Worm (Caenorhabditis elegans) whole organism, L1 larva: Measurements from ENCODE around the gene sumv-2.

Experiments
- C04F5.9 ChIP-seq: sonication (generic microtip); optimal IDR thresholded peaks from 2 replicates; lab custom pipeline; 2016; ENCODE audit warnings: missing genetic modification characterization, missing compliant biosample characterization
- Y116A8C.19 ChIP-seq: sonication (generic microtip); optimal IDR thresholded peaks from 2 replicates; lab custom pipeline; 2016; ENCODE audit warnings: missing compliant biosample characterization, missing genetic modification characterization, borderline replicate concordance
- aha-1 ChIP-seq: fragments of 150-350 bp; optimal IDR thresholded peaks from 2 replicates; lab custom pipeline; 2014; ENCODE audit warnings: missing biosample characterization, missing genetic modification characterization
- alr-1 ChIP-seq: fragments of 200-800 bp; sonication (Bioruptor generic); optimal IDR thresholded peaks from 2 replicates; lab custom pipeline; 2018; ENCODE audit warnings: borderline replicate concordance, mild to moderate bottlenecking, missing genetic modification characterization, missing compliant biosample characterization
- ama-1 ChIP-seq: fragments of 150-350 bp; optimal IDR thresholded peaks from 2 replicates; lab custom pipeline; 2014
- ceh-63 ChIP-seq: fragments of 200-800 bp; sonication (Bioruptor generic); optimal IDR thresholded peaks from 2 replicates; lab custom pipeline; 2018; ENCODE audit warnings: mild to moderate bottlenecking, missing genetic modification characterization, missing compliant biosample characterization
- ceh-8 ChIP-seq: fragments of 200-800 bp; sonication (Bioruptor generic); optimal IDR thresholded peaks from 2 replicates; lab custom pipeline; 2018; ENCODE audit warnings: mild to moderate bottlenecking, missing genetic modification characterization, moderate library complexity, missing compliant biosample characterization
- ceh-88 ChIP-seq: fragments of 200-800 bp; sonication (Bioruptor generic); IDR thresholded peaks from 2 replicates; pipeline ENCODE4 v1.3.6; 2022; ENCODE audit warnings: missing genetic modification characterization, missing compliant biosample characterization
- ceh-90 ChIP-seq: sonication (generic microtip); optimal IDR thresholded peaks from 2 replicates; lab custom pipeline; 2016; ENCODE audit warnings: missing genetic modification characterization, missing compliant biosample characterization
- ces-1 ChIP-seq: fragments of 150-350 bp; optimal IDR thresholded peaks from 2 replicates; lab custom pipeline; 2014; ENCODE audit warnings: missing biosample characterization, missing genetic modification reagents, missing genetic modification characterization
- dsc-1 ChIP-seq: sonication (generic microtip); optimal IDR thresholded peaks from 2 replicates; lab custom pipeline; 2016; ENCODE audit warnings: mild to moderate bottlenecking, missing genetic modification characterization, missing compliant biosample characterization
- efl-3 ChIP-seq: fragments of 200-800 bp; sonication (Bioruptor generic); optimal IDR thresholded peaks from 2 replicates; lab custom pipeline; 2018; ENCODE audit warnings: mild to moderate bottlenecking, missing genetic modification characterization, missing compliant biosample characterization
- egl-13 ChIP-seq: sonication (generic microtip); optimal IDR thresholded peaks from 2 replicates; lab custom pipeline; 2016; ENCODE audit warnings: missing genotype, missing genetic modification reagents, missing genetic modification characterization, missing compliant biosample characterization
- fkh-10 ChIP-seq: sonication (generic microtip); optimal IDR thresholded peaks from 2 replicates; lab custom pipeline; 2017; ENCODE audit warnings: missing biosample characterization, missing genetic modification reagents, missing genetic modification characterization
- fos-1 ChIP-seq: fragments of 150-350 bp; optimal IDR thresholded peaks from 2 replicates; lab custom pipeline; 2014; ENCODE audit warnings: missing biosample characterization, missing genetic modification characterization
- hlh-17 ChIP-seq: fragments of 200-800 bp; sonication (Bioruptor generic); optimal IDR thresholded peaks from 2 replicates; lab custom pipeline; 2018; ENCODE audit warnings: missing genetic modification characterization, mild to moderate bottlenecking, missing compliant biosample characterization, moderate library complexity, borderline replicate concordance
- hpl-2 ChIP-seq: fragments of 150-350 bp; optimal IDR thresholded peaks from 2 replicates; lab custom pipeline; 2014; ENCODE audit warnings: missing biosample characterization, missing genetic modification reagents, missing genetic modification characterization
- lin-13 ChIP-seq: fragments of 150-350 bp; optimal IDR thresholded peaks from 2 replicates; lab custom pipeline; 2014; ENCODE audit warnings: missing biosample characterization, missing genetic modification reagents, missing genetic modification characterization
- lin-35 ChIP-seq, 2 experiments: fragments of 150-350 bp; optimal IDR thresholded peaks; 2 replicates each; lab custom pipeline; 2014; ENCODE audit warnings: missing biosample characterization in 2 of 2, missing genetic modification characterization in 2 of 2, missing genetic modification reagents in 2 of 2
- lsy-2 ChIP-seq, 2 experiments: fragments of 150-350 bp; optimal IDR thresholded peaks; 2 replicates each; lab custom pipeline; 2014; ENCODE audit warnings: missing biosample characterization in 2 of 2, missing genetic modification characterization in 2 of 2
- mab-9 ChIP-seq: fragments of 200-800 bp; sonication (Bioruptor generic); IDR thresholded peaks from 2 replicates; pipeline ENCODE4 v1.3.6; 2022; ENCODE audit warnings: missing genetic modification reagents, missing genetic modification characterization, missing compliant biosample characterization
- mep-1 ChIP-seq: fragments of 150-350 bp; optimal IDR thresholded peaks from 2 replicates; lab custom pipeline; 2014; ENCODE audit warnings: missing biosample characterization, missing genetic modification characterization
- nhr-11 ChIP-seq: fragments of 150-350 bp; optimal IDR thresholded peaks from 2 replicates; lab custom pipeline; 2014; ENCODE audit warnings: missing biosample characterization, missing genetic modification characterization
- nhr-20 ChIP-seq: sonication (generic microtip); optimal IDR thresholded peaks from 2 replicates; lab custom pipeline; 2016; ENCODE audit warnings: mild to moderate bottlenecking, missing genetic modification characterization, missing compliant biosample characterization
- nhr-28 ChIP-seq: fragments of 150-350 bp; optimal IDR thresholded peaks from 2 replicates; lab custom pipeline; 2014; ENCODE audit warnings: missing biosample characterization, missing genetic modification characterization
- nhr-47 ChIP-seq: sonication (generic microtip); optimal IDR thresholded peaks from 2 replicates; lab custom pipeline; 2016; ENCODE audit warnings: mild to moderate bottlenecking, missing genetic modification characterization, moderate library complexity, missing compliant biosample characterization
- nhr-71 ChIP-seq: sonication (generic microtip); optimal IDR thresholded peaks from 2 replicates; lab custom pipeline; 2016; ENCODE audit warnings: mild to moderate bottlenecking, missing genetic modification characterization, moderate library complexity, missing compliant biosample characterization
- nhr-76 ChIP-seq: sonication (generic microtip); optimal IDR thresholded peaks from 2 replicates; lab custom pipeline; 2017; ENCODE audit warnings: missing biosample characterization, missing genetic modification characterization
- nhr-77 ChIP-seq: fragments of 150-350 bp; optimal IDR thresholded peaks from 2 replicates; lab custom pipeline; 2014; ENCODE audit warnings: missing biosample characterization, missing genetic modification characterization
- pag-3 ChIP-seq: sonication (generic microtip); optimal IDR thresholded peaks from 2 replicates; lab custom pipeline; 2017; ENCODE audit warnings: missing genetic modification characterization, mild to moderate bottlenecking, missing compliant biosample characterization, antibody characterized with exemption, borderline replicate concordance; ENCODE audit not compliant: insufficient read depth
- pax-3 ChIP-seq: fragments of 200-800 bp; sonication (Bioruptor generic); optimal IDR thresholded peaks from 2 replicates; lab custom pipeline; 2018; ENCODE audit warnings: mild to moderate bottlenecking, missing genetic modification characterization, moderate library complexity, missing compliant biosample characterization
- pqm-1 ChIP-seq: sonication (generic microtip); optimal IDR thresholded peaks from 3 replicates; lab custom pipeline; 2017; ENCODE audit warnings: missing biosample characterization, missing genetic modification characterization
- rnt-1 ChIP-seq: sonication (generic microtip); optimal IDR thresholded peaks from 2 replicates; lab custom pipeline; 2016; ENCODE audit warnings: mild to moderate bottlenecking, missing genetic modification characterization, moderate library complexity, missing compliant biosample characterization
- snpc-4 ChIP-seq: fragments of 150-350 bp; optimal IDR thresholded peaks from 2 replicates; lab custom pipeline; 2014; ENCODE audit warnings: missing biosample characterization, missing genetic modification characterization
- sox-4 ChIP-seq: sonication (generic microtip); optimal IDR thresholded peaks from 2 replicates; lab custom pipeline; 2016; ENCODE audit warnings: missing genetic modification characterization, missing compliant biosample characterization
- swsn-7 ChIP-seq: sonication (generic microtip); optimal IDR thresholded peaks from 2 replicates; lab custom pipeline; 2016; ENCODE audit warnings: missing genetic modification characterization, missing compliant biosample characterization
- tbx-2 ChIP-seq: sonication (generic microtip); optimal IDR thresholded peaks from 2 replicates; lab custom pipeline; 2016; ENCODE audit warnings: missing genetic modification characterization, missing compliant biosample characterization
- tlp-1 ChIP-seq: fragments of 150-350 bp; optimal IDR thresholded peaks from 2 replicates; lab custom pipeline; 2014; ENCODE audit warnings: missing biosample characterization, missing genetic modification characterization
- unc-130 ChIP-seq: fragments of 150-350 bp; optimal IDR thresholded peaks from 2 replicates; lab custom pipeline; 2017; ENCODE audit warnings: missing biosample characterization, missing genetic modification characterization, inconsistent platforms
- unc-62 ChIP-seq: fragments of 150-350 bp; optimal IDR thresholded peaks from 2 replicates; lab custom pipeline; 2014; ENCODE audit warnings: missing biosample characterization, missing genetic modification reagents, missing genetic modification characterization
- unc-86 ChIP-seq: sonication (generic microtip); optimal IDR thresholded peaks from 2 replicates; lab custom pipeline; 2016; ENCODE audit warnings: missing genetic modification characterization, missing compliant biosample characterization
- vab-15 ChIP-seq: sonication (generic microtip); optimal IDR thresholded peaks from 2 replicates; lab custom pipeline; 2017; ENCODE audit warnings: missing genotype, mild to moderate bottlenecking, missing genetic modification characterization, missing compliant biosample characterization
- xbp-1 ChIP-seq: sonication (generic microtip); optimal IDR thresholded peaks from 2 replicates; lab custom pipeline; 2016; ENCODE audit warnings: missing genetic modification characterization, missing compliant biosample characterization
- zag-1 ChIP-seq: fragments of 150-350 bp; optimal IDR thresholded peaks from 2 replicates; lab custom pipeline; 2014; ENCODE audit warnings: missing biosample characterization, missing genetic modification characterization
- zip-4 ChIP-seq: fragments of 200-800 bp; sonication (Bioruptor generic); optimal IDR thresholded peaks from 2 replicates; lab custom pipeline; 2018; ENCODE audit warnings: mild to moderate bottlenecking, missing genetic modification characterization, moderate library complexity, missing compliant biosample characterization
- ztf-11 ChIP-seq, 2 experiments: sonication (generic microtip); optimal IDR thresholded peaks; 2 replicates each; lab custom pipeline; 2016 to 2017; ENCODE audit warnings: missing genetic modification characterization in 2 of 2, missing biosample characterization in 1 of 2, missing compliant biosample characterization in 1 of 2

Gene sumv-2

DNA sequence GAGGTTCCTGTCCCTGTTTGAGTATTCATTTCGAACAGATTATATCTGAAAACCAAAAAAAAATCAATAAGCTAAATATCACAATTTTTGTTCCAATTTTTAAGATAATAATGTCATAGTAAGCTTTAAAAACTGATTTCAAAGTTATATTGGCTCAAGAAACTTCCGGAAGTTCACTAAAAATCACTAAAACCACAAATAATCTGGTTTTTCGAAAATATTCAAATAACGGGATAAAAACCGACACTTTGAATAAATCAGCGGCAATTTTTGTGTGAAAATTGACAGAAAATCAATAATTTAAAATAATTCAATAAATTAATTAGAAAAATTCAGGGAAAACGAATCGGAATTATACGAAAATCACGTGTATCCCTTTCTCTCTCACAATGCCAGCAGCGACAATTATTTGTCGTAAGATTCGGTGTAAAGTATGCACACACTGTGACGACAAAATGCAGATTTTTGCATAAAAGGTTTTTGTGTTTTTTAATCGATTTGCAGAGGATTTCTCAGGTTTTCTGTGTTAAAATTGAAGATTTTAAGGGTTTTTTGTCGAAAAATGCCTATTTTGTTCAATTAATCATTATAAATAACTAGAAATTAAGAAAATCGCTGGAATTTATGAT is 47.2 kb upstream of the sumv-2 start, which contains the start of gene sut-2 (continued):
- TF ChIP-seq ama-1 (no peak), tlp-1 (tag; lab: Kevin White, UChicago) (no peak), mep-1 (tag; lab: Kevin White, UChicago) (peak; percentile 78), ceh-88 (GFP tag; lab: Robert Waterston, UW) (no peak), unc-62 (GFP tag; lab: Kevin White, UChicago) (no peak), hlh-17 (GFP tag; lab: Kevin White, UChicago) (no peak), nhr-11 (tag; lab: Kevin White, UChicago) (no peak), nhr-47 (tag; lab: Kevin White, UChicago) (peak; percentile 54), lsy-2 (tag; optimal IDR thresholded peaks at IDR 0.05; lab: Kevin White, UChicago) (peak; percentile 58 to 63), swsn-7 (tag; lab: Kevin White, UChicago) (peak; percentile 17), C04F5.9 (no peak), zip-4 (GFP tag; lab: Kevin White, UChicago) (no peak), ces-1 (GFP tag; lab: Kevin White, UChicago) (no peak), fkh-10 (GFP tag; lab: Kevin White, UChicago) (no peak), vab-15 (no peak), ztf-11 (tag; optimal IDR thresholded peaks at IDR 0.05; lab: Kevin White, UChicago) (no peak), ceh-63 (no peak), dsc-1 (peak; percentile 22), aha-1 (tag; lab: Kevin White, UChicago) (no peak), unc-130 (tag; lab: Kevin White, UChicago) (no peak), snpc-4 (tag; lab: Kevin White, UChicago) (no peak), tbx-2 (tag; lab: Kevin White, UChicago) (no peak), rnt-1 (tag; lab: Kevin White, UChicago) (no peak), sox-4 (tag; lab: Kevin White, UChicago) (no peak), nhr-28 (tag; lab: Kevin White, UChicago) (no peak), lin-13 (GFP tag; lab: Kevin White, UChicago) (no peak), nhr-77 (tag; lab: Kevin White, UChicago) (no peak), pqm-1 (no peak), fos-1 (tag; lab: Kevin White, UChicago) (no peak), mab-9 (GFP tag; lab: Robert Waterston, UW) (no peak), nhr-76 (tag; lab: Kevin White, UChicago) (no peak), unc-86 (tag; lab: Kevin White, UChicago) (no peak), ceh-90 (tag; lab: Kevin White, UChicago) (no peak), pag-3 (tag; lab: Kevin White, UChicago) (no peak), egl-13 (tag; lab: Kevin White, UChicago) (peak; percentile 22), lin-35 (GFP tag; optimal IDR thresholded peaks at IDR 0.05; lab: Kevin White, UChicago) (peak; percentile 39 to 62), nhr-71 (peak; percentile 56)

DNA sequence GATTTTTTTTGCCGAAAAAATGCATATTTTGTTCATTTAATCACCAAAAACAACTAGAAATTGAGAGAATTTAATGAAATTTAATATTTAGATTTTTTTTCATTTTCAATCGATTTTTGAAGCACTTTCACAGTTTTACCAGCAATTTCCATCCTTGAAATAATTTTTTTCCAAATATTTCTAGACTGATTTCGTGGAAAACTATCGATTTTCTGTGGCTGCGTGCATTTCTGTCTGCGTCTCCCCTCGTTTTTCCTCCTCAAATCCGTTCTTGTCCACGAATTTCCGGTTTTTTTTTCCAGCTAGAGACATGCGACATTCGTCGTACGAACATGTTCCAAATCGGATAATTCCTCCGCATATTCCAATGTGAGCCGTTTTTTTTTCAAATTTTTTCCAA is 46.5 kb upstream of the sumv-2 start, which contains the start of gene Y61A9LA.3:
Gene Y61A9LA.3, plus strand, starts transcription at position 301 of the 400 bp plus-strand sequence.
- TF ChIP-seq ceh-8 (GFP tag; lab: Kevin White, UChicago): no peak
- no peak for TF ChIP-seq Y116A8C.19 (tag; lab: Kevin White, UChicago)
- no peak for TF ChIP-seq xbp-1 (tag; lab: Kevin White, UChicago)
- TF ChIP-seq ceh-90 (tag; lab: Kevin White, UChicago): no peak
- TF ChIP-seq nhr-20 (tag; lab: Kevin White, UChicago): no peak
- no peak for TF ChIP-seq nhr-76 (tag; lab: Kevin White, UChicago)
- no peak for TF ChIP-seq vab-15
- no peak for TF ChIP-seq hpl-2 (GFP tag; lab: Kevin White, UChicago)
- TF ChIP-seq efl-3: no peak
- no peak for TF ChIP-seq tlp-1 (tag; lab: Kevin White, UChicago)
- TF ChIP-seq lin-35 (GFP tag; optimal IDR thresholded peaks at IDR 0.05; lab: Kevin White, UChicago): no peak
- TF ChIP-seq zag-1 (tag; lab: Kevin White, UChicago): no peak
- no peak for TF ChIP-seq dsc-1
- TF ChIP-seq lin-13 (GFP tag; lab: Kevin White, UChicago): no peak
- no peak for TF ChIP-seq mep-1 (tag; lab: Kevin White, UChicago)
- no peak for TF ChIP-seq pax-3 (tag; lab: Kevin White, UChicago)
- no peak for TF ChIP-seq rnt-1 (tag; lab: Kevin White, UChicago)
- TF ChIP-seq unc-62 (GFP tag; lab: Kevin White, UChicago): no peak
- TF ChIP-seq swsn-7 (tag; lab: Kevin White, UChicago): no peak
- TF ChIP-seq alr-1 (tag; lab: Kevin White, UChicago): no peak
